Worm (Caenorhabditis elegans): Measurements from ENCODE around the gene mrps-12.

mrps-12 gene

ce11 chrV:20792371-20792890 is 45.4 kb upstream of the mrps-12 start, which contains the start of gene Y44A6D.3:
Gene Y44A6D.3 (minus strand): TSS chrV:20792421.
- TF ChIP-seq bed-2 (GFP tag; IDR thresholded peaks at IDR 0.05) (no peak), sea-2 (GFP tag; IDR thresholded peaks at IDR 0.05) (no peak), sdz-38 (tag; optimal IDR thresholded peaks at IDR 0.05) (no peak), mes-4 (tag; optimal IDR thresholded peaks at IDR 0.05) (no peak), nhr-80 (tag; optimal IDR thresholded peaks at IDR 0.05) (peak; percentile 65), T26A5.8 (tag; optimal IDR thresholded peaks at IDR 0.05) (no peak), madf-10 (tag; optimal IDR thresholded peaks at IDR 0.05) (peak; percentile 10), lin-40 (tag; optimal IDR thresholded peaks at IDR 0.05) (no peak), snpc-1.3 (tag; optimal IDR thresholded peaks at IDR 0.05; ENCODE audit: insufficient read depth) (no peak), D2030.7 (GFP tag; IDR thresholded peaks at IDR 0.05) (no peak), B0035.1 (tag; optimal IDR thresholded peaks at IDR 0.05) (no peak), attf-5 (GFP tag; optimal IDR thresholded peaks at IDR 0.05) (peak; percentile 22), xnd-1 (tag; optimal IDR thresholded peaks at IDR 0.05) (no peak), rcor-1 (GFP tag; IDR thresholded peaks at IDR 0.05) (no peak), tbp1 (GFP tag; optimal IDR thresholded peaks at IDR 0.05) (no peak), lsy-27 (tag; optimal IDR thresholded peaks at IDR 0.05; ENCODE audit: borderline replicate concordance, insufficient read depth) (no peak), dpl-1 (GFP tag; optimal IDR thresholded peaks at IDR 0.05) (no peak), F55B11.4 (tag; optimal IDR thresholded peaks at IDR 0.05; ENCODE audit: borderline replicate concordance, insufficient read depth) (no peak), atf-7 (tag; optimal IDR thresholded peaks at IDR 0.05) (peak; percentile 31), hlh-12 (tag; optimal IDR thresholded peaks at IDR 0.05) (no peak), unc-62 (GFP tag; optimal IDR thresholded peaks at IDR 0.05) (no peak), mxl-1 (tag; optimal IDR thresholded peaks at IDR 0.05) (no peak), nhr-120 (GFP tag; IDR thresholded peaks at IDR 0.05) (no peak), ceh-27 (GFP tag; optimal IDR thresholded peaks at IDR 0.05) (no peak), mel-28 (tag; optimal IDR thresholded peaks at IDR 0.05; ENCODE audit: borderline replicate concordance) (no peak), B0336.3 (GFP tag; IDR thresholded peaks at IDR 0.05) (no peak), nhr-179 (tag; optimal IDR thresholded peaks at IDR 0.05) (no peak), cebp-1 (GFP tag; IDR thresholded peaks at IDR 0.05) (no peak), cebp-1 (tag; optimal IDR thresholded peaks at IDR 0.05) (peak; percentile 24), C06A6.2 (GFP tag; conservative IDR thresholded peaks at IDR 0.05) (no peak), ceh-58 (GFP tag; IDR thresholded peaks at IDR 0.05) (no peak), hmg-1.2 (GFP tag; IDR thresholded peaks at IDR 0.05) (no peak), snpc-4 (GFP tag; optimal IDR thresholded peaks at IDR 0.05) (no peak), snpc-4 (tag; optimal IDR thresholded peaks at IDR 0.05) (no peak), gei-17 (GFP tag; optimal IDR thresholded peaks at IDR 0.05) (no peak), pha-4 (tag; optimal IDR thresholded peaks at IDR 0.05) (no peak), F33H1.4 (GFP tag; IDR thresholded peaks at IDR 0.05) (no peak), hmg-20 (GFP tag; IDR thresholded peaks at IDR 0.05) (no peak), ceh-40 (GFP tag; IDR thresholded peaks at IDR 0.05) (no peak), zfh-2 (GFP tag; conservative IDR thresholded peaks at IDR 0.05) (no peak), mcd-1 (GFP tag; IDR thresholded peaks at IDR 0.05) (no peak), hsf-1 (GFP tag; IDR thresholded peaks at IDR 0.05) (no peak), him-1 (tag; optimal IDR thresholded peaks at IDR 0.05) (no peak), ceh-91 (GFP tag; IDR thresholded peaks at IDR 0.05) (no peak), rec-8 (tag; optimal IDR thresholded peaks at IDR 0.05) (no peak), F10E7.11 (tag; optimal IDR thresholded peaks at IDR 0.05) (no peak)
